Worm (Caenorhabditis elegans): Measurements from ENCODE around the gene T09F3.2.

DNA sequence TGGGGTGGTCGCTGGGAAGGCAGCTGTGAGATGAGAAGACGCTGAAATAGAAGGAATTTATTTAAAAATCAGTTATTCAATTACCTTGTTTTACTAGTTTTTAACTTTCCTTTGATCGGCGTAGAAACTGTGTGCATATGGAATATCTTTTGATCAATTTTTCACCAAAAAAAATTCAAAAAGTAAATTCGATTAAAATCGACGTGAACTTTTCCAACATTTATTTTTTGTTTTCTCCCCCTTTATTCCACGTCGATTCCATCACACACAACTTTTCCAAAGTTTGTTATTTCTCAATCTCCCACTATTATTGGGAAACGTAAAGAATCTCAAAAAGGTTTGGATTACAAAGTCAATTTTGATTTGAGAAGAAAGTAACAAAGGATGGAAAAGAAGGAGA lies 30.5 kb upstream of the T09F3.2 start, which contains the start of gene C07E3.4:
- TF ChIP-seq W03F9.2 (tag; optimal IDR thresholded peaks at IDR 0.05) (no peak), him-1 (tag; optimal IDR thresholded peaks at IDR 0.05) (no peak), dao-5 (tag; optimal IDR thresholded peaks at IDR 0.05) (no peak)
